Fruit fly (Drosophila melanogaster): Measurements from ENCODE around the gene CG32563.
A peak's percentile ranks its signal among the peaks of the same experiment; 100 is the strongest.

The CG32563 gene

DNA sequence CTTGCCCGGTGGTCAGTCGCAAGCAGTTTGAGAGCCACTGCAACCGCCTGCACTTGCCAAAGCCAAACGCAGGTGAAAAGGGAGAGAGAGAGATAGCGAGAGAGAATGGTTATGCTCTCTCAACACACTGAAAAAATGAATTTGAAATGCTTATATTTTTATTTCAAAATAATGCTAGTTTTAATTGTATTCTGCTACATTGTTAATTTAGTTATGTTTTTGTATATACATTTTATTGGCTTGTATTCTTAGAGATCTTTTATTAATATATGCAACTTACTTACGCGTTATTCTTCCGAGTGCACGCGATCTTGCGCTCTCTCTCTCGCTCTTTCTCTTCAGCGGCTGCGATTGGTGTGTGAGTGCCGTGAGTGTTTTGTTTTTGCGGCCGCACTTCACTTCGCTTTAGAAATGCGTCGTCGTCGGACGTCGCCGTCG, 29.7 kb upstream of the CG32563 start (continued):
- TF ChIP-seq CG4617 (GFP tag; optimal IDR thresholded peaks at IDR 0.05; ENCODE audit: borderline replicate concordance): peak; percentile 79
- peak; percentile 77 for TF ChIP-seq CG12155 (GFP tag; optimal IDR thresholded peaks at IDR 0.05)
- peak; percentile 99 for TF ChIP-seq CG17829 (tag; optimal IDR thresholded peaks at IDR 0.05)
- TF ChIP-seq CG18764 (GFP tag; optimal IDR thresholded peaks at IDR 0.05): peak; percentile 95
- peak; percentile 88 for TF ChIP-seq odd (GFP tag; optimal IDR thresholded peaks at IDR 0.05)
- peak; percentile 99 for TF ChIP-seq croc (GFP tag; conservative IDR thresholded peaks at IDR 0.05)
- TF ChIP-seq CG4820 (GFP tag; optimal IDR thresholded peaks at IDR 0.05): peak; percentile 97
- TF ChIP-seq ash1 (GFP tag; optimal IDR thresholded peaks at IDR 0.05): peak; percentile 56
- peak; percentile 79 for TF ChIP-seq Hsf (GFP tag; optimal IDR thresholded peaks at IDR 0.05)
- peak; percentile 98 for TF ChIP-seq Mrtf (GFP tag; IDR thresholded peaks at IDR 0.05)
- TF ChIP-seq CG10147 (GFP tag; optimal IDR thresholded peaks at IDR 0.05): peak; percentile 96
- no peak for TF ChIP-seq CG5953 (GFP tag; IDR thresholded peaks at IDR 0.05)
- TF ChIP-seq Hmx (GFP tag; optimal IDR thresholded peaks at IDR 0.05): peak; percentile 83
- TF ChIP-seq CTCF (GFP tag; optimal IDR thresholded peaks at IDR 0.05): peak; percentile 62
- peak; percentile 96 for TF ChIP-seq Meics (GFP tag; optimal IDR thresholded peaks at IDR 0.05)
- no peak for TF ChIP-seq salm (tag; optimal IDR thresholded peaks at IDR 0.05)
- peak; percentile 77 for TF ChIP-seq fd102C (GFP tag; optimal IDR thresholded peaks at IDR 0.05)
- TF ChIP-seq run (tag; optimal IDR thresholded peaks at IDR 0.05): peak; percentile 97
- TF ChIP-seq CG14667 (GFP tag; IDR thresholded peaks at IDR 0.05): peak; percentile 98
- TF ChIP-seq Doc3 (GFP tag; IDR thresholded peaks at IDR 0.05; ENCODE audit: partially characterized antibody): 0 out of 3 replicates have a peak, but pooled peaks have one; percentile 17
- TF ChIP-seq CG7745 (tag; optimal IDR thresholded peaks at IDR 0.05): no peak
- TF ChIP-seq CG33557 (GFP tag; optimal IDR thresholded peaks at IDR 0.05): no peak
- TF ChIP-seq CG4424 (GFP tag; optimal IDR thresholded peaks at IDR 0.05): peak; percentile 98
- TF ChIP-seq Six4 (GFP tag; optimal IDR thresholded peaks at IDR 0.05): peak; percentile 97
- TF ChIP-seq D (optimal IDR thresholded peaks at IDR 0.05): no peak
- peak; percentile 97 for TF ChIP-seq D (GFP tag; optimal IDR thresholded peaks at IDR 0.05)
- peak; percentile 29 for TF ChIP-seq CG4282 (GFP tag; optimal IDR thresholded peaks at IDR 0.05)
- TF ChIP-seq kay (GFP tag; optimal IDR thresholded peaks at IDR 0.05): peak; percentile 97
- TF ChIP-seq D19B (GFP tag; optimal IDR thresholded peaks at IDR 0.05): peak; percentile 83
- TF ChIP-seq toy (GFP tag; IDR thresholded peaks at IDR 0.05): peak; percentile 96
- peak; percentile 96 for TF ChIP-seq dati (GFP tag; IDR thresholded peaks at IDR 0.05)
- no peak for TF ChIP-seq usp (GFP tag; optimal IDR thresholded peaks at IDR 0.05)
- no peak for TF ChIP-seq CG2116 (GFP tag; optimal IDR thresholded peaks at IDR 0.05)
- TF ChIP-seq trh (GFP tag; optimal IDR thresholded peaks at IDR 0.05): peak; percentile 96
- TF ChIP-seq bcd (GFP tag; optimal IDR thresholded peaks at IDR 0.05): peak; percentile 98
- TF ChIP-seq CG4328 (GFP tag; optimal IDR thresholded peaks at IDR 0.05): peak; percentile 93
- peak; percentile 85 for TF ChIP-seq CG13894 (tag; optimal IDR thresholded peaks at IDR 0.05)
- TF ChIP-seq HmgD (GFP tag; optimal IDR thresholded peaks at IDR 0.05): no peak
- TF ChIP-seq zen (tag; optimal IDR thresholded peaks at IDR 0.05): peak; percentile 98
- peak; percentile 98 for TF ChIP-seq gt (GFP tag; IDR thresholded peaks at IDR 0.05)
- TF ChIP-seq chn (GFP tag; optimal IDR thresholded peaks at IDR 0.05): no peak
- peak; percentile 80 for TF ChIP-seq btn (GFP tag; optimal IDR thresholded peaks at IDR 0.05)
- peak; percentile 99 for TF ChIP-seq CG11695 (GFP tag; IDR thresholded peaks at IDR 0.05)
- TF ChIP-seq unc-4 (GFP tag; IDR thresholded peaks at IDR 0.05; ENCODE audit: partially characterized antibody): no peak
- no peak for TF ChIP-seq NfI (GFP tag; optimal IDR thresholded peaks at IDR 0.05)
- TF ChIP-seq scrt (GFP tag; optimal IDR thresholded peaks at IDR 0.05): peak; percentile 93
- TF ChIP-seq CG4854 (GFP tag; optimal IDR thresholded peaks at IDR 0.05): peak; percentile 91
- TF ChIP-seq CG8944 (GFP tag; optimal IDR thresholded peaks at IDR 0.05): no peak
- no peak for TF ChIP-seq wdn (GFP tag; IDR thresholded peaks at IDR 0.05)
- TF ChIP-seq jing (GFP tag; optimal IDR thresholded peaks at IDR 0.05): no peak
- peak; percentile 35 for TF ChIP-seq pfk (GFP tag; optimal IDR thresholded peaks at IDR 0.05)
- no peak for TF ChIP-seq Dref (GFP tag; IDR thresholded peaks at IDR 0.05)
